Fruit fly (Drosophila melanogaster): Measurements from ENCODE around the gene NimB4.

dm6 chr2L:13998952-13999351 is 29.2 kb upstream of the NimB4 start:
- TF ChIP-seq fru (GFP tag; optimal IDR thresholded peaks at IDR 0.05) (no peak), Myc (optimal IDR thresholded peaks at IDR 0.05) (no peak), h (GFP tag; optimal IDR thresholded peaks at IDR 0.05) (peak; percentile 34), dl (GFP tag; optimal IDR thresholded peaks at IDR 0.05; ENCODE audit: insufficient read depth in 1 of 2, partially characterized antibody in 2 of 2) (no peak), Hnf4 (GFP tag; optimal IDR thresholded peaks at IDR 0.05) (no peak), psq (GFP tag; optimal IDR thresholded peaks at IDR 0.05) (no peak), tai (GFP tag; optimal IDR thresholded peaks at IDR 0.05) (no peak)

All from whole organism, wandering third instar larva.